Worm (Caenorhabditis elegans): ENCODE results near the gene mpz-4.

- TF ChIP-seq lin-39 (tag; optimal IDR thresholded peaks at IDR 0.05) = no peak
- no peak for TF ChIP-seq jun-1 (tag; optimal IDR thresholded peaks at IDR 0.05)
- no peak for TF ChIP-seq lsy-2 (tag; optimal IDR thresholded peaks at IDR 0.05)
- TF ChIP-seq snpc-1.2 (GFP tag; IDR thresholded peaks at IDR 0.05) = no peak
- no peak for TF ChIP-seq ceh-82 (tag; optimal IDR thresholded peaks at IDR 0.05)
- TF ChIP-seq nhr-6 (tag; optimal IDR thresholded peaks at IDR 0.05) = no peak
Measured at ce11 chrIV:4802494-4802893, 24.6 kb downstream of the mpz-4 start, which contains the start of gene dpf-7.
